Worm (Caenorhabditis elegans) whole organism, mixed stage, embryonic: ENCODE measurements around the gene C23H4.8.

Experiments used
- M03D4.4 ChIP-seq: sonication (generic microtip); optimal IDR thresholded peaks from 2 replicates; lab custom pipeline; 2017; ENCODE audit warnings: mild to moderate bottlenecking, missing genetic modification characterization, missing compliant biosample characterization
- blmp-1 ChIP-seq: fragments of 150-350 bp; optimal IDR thresholded peaks from 2 replicates; lab custom pipeline; 2014; ENCODE audit warnings: missing biosample characterization, missing genetic modification characterization
- ces-1 ChIP-seq: fragments of 150-350 bp; optimal IDR thresholded peaks from 2 replicates; lab custom pipeline; 2014; ENCODE audit warnings: missing biosample characterization, missing genetic modification reagents, missing genetic modification characterization
- elt-1 ChIP-seq: sonication (generic microtip); optimal IDR thresholded peaks from 2 replicates; lab custom pipeline; 2017; ENCODE audit warnings: missing genetic modification characterization, mild to moderate bottlenecking, missing compliant biosample characterization, antibody characterized with exemption, moderate library complexity, borderline replicate concordance; ENCODE audit not compliant: insufficient read depth
- elt-3 ChIP-seq: fragments of 150-350 bp; optimal IDR thresholded peaks from 2 replicates; lab custom pipeline; 2014; ENCODE audit warnings: missing biosample characterization, missing genetic modification characterization
- lin-13 ChIP-seq: fragments of 150-350 bp; optimal IDR thresholded peaks from 2 replicates; lab custom pipeline; 2014; ENCODE audit warnings: missing biosample characterization, missing genetic modification characterization
- nhr-12 ChIP-seq: fragments of 150-350 bp; optimal IDR thresholded peaks from 2 replicates; lab custom pipeline; 2014; ENCODE audit warnings: missing biosample characterization, missing genetic modification characterization
- nhr-237 ChIP-seq: fragments of 150-350 bp; optimal IDR thresholded peaks from 2 replicates; lab custom pipeline; 2014; ENCODE audit warnings: missing biosample characterization, missing genetic modification characterization
- nhr-28 ChIP-seq: fragments of 150-350 bp; optimal IDR thresholded peaks from 2 replicates; lab custom pipeline; 2014; ENCODE audit warnings: missing biosample characterization, missing genetic modification characterization
- nhr-76 ChIP-seq: sonication (generic microtip); optimal IDR thresholded peaks from 2 replicates; lab custom pipeline; 2017; ENCODE audit warnings: missing biosample characterization, missing genetic modification characterization
- ztf-11 ChIP-seq: fragments of 150-350 bp; optimal IDR thresholded peaks from 2 replicates; lab custom pipeline; 2014; ENCODE audit warnings: missing biosample characterization, missing genetic modification characterization

- no peak for TF ChIP-seq lin-13 (tag; lab: Kevin White, UChicago)
- no peak for TF ChIP-seq nhr-237
- no peak for TF ChIP-seq elt-1 (tag; lab: Kevin White, UChicago)
- no peak for TF ChIP-seq ztf-11
- no peak for TF ChIP-seq nhr-28 (tag; lab: Kevin White, UChicago)
- TF ChIP-seq nhr-12: no peak
- no peak for TF ChIP-seq blmp-1 (tag; lab: Kevin White, UChicago)
- no peak for TF ChIP-seq nhr-76
- no peak for TF ChIP-seq M03D4.4 (tag; lab: Kevin White, UChicago)
- TF ChIP-seq ces-1 (GFP tag; lab: Kevin White, UChicago): peak; percentile 63
- TF ChIP-seq elt-3 (tag; lab: Kevin White, UChicago): no peak
Observed at ce11 chrX:12180681-12181080, 36.4 kb upstream of the C23H4.8 start.
